Fruit fly (Drosophila melanogaster) whole organism, embryonic: ENCODE measurements around the gene CG7432.

ENCODE experiments used
- Aef1 ChIP-seq: fragments of 200-800 bp; sonication (Bioruptor generic); IDR thresholded peaks from 3 replicates; pipeline ENCODE4 v1.3.6; 2022; ENCODE audit warnings: missing biosample characterization, missing genetic modification characterization
- Atf6 ChIP-seq: fragments of 200-800 bp; sonication (Bioruptor generic); IDR thresholded peaks from 2 replicates; pipeline ENCODE4 v1.3.6; 2022; ENCODE audit warnings: missing biosample characterization, missing genetic modification characterization
- CG10147 ChIP-seq: fragments of 200-800 bp; sonication (Bioruptor generic); optimal IDR thresholded peaks from 2 replicates; lab custom pipeline; 2019; ENCODE audit warnings: missing biosample characterization, mild to moderate bottlenecking, missing genetic modification characterization, moderate library complexity
- CG11504 ChIP-seq: fragments of 200-800 bp; sonication (Bioruptor generic); optimal IDR thresholded peaks from 3 replicates; lab custom pipeline; 2019; ENCODE audit warnings: missing biosample characterization, mild to moderate bottlenecking, missing genetic modification characterization, moderate library complexity
- CG12104 ChIP-seq: fragments of 200-800 bp; sonication (Bioruptor generic); optimal IDR thresholded peaks from 3 replicates; lab custom pipeline; 2016; ENCODE audit warnings: missing biosample characterization, missing genetic modification characterization
- CG13894 ChIP-seq: fragments of 200-800 bp; sonication (Bioruptor generic); optimal IDR thresholded peaks from 3 replicates; lab custom pipeline; 2018; ENCODE audit warnings: missing biosample characterization, mild to moderate bottlenecking, missing genetic modification characterization, moderate library complexity
- CG15514 ChIP-seq: fragments of 200-800 bp; sonication (Bioruptor generic); optimal IDR thresholded peaks from 3 replicates; lab custom pipeline; 2017; ENCODE audit warnings: missing biosample characterization, missing genetic modification characterization, mild to moderate bottlenecking, moderate library complexity, missing genetic modification reagents
- CG1832 ChIP-seq: fragments of 200-800 bp; sonication (Bioruptor generic); optimal IDR thresholded peaks from 2 replicates; lab custom pipeline; 2017; ENCODE audit warnings: missing biosample characterization, mild to moderate bottlenecking, missing genetic modification characterization, inconsistent platforms
- CG32532 ChIP-seq: fragments of 200-800 bp; sonication (Bioruptor generic); IDR thresholded peaks from 2 replicates; pipeline ENCODE4 v1.3.6; 2022; ENCODE audit warnings: missing biosample characterization, missing genetic modification characterization
- CG4617 ChIP-seq: fragments of 200-800 bp; sonication (Bioruptor generic); optimal IDR thresholded peaks from 3 replicates; lab custom pipeline; 2016; ENCODE audit warnings: missing biosample characterization, missing genetic modification characterization, borderline replicate concordance
- CG6791 ChIP-seq: fragments of 200-800 bp; sonication (Bioruptor generic); IDR thresholded peaks from 3 replicates; pipeline ENCODE4 v1.3.6; 2022; ENCODE audit warnings: missing biosample characterization, missing genetic modification characterization; ENCODE audit not compliant: partially characterized antibody
- CG9727 ChIP-seq: fragments of 200-800 bp; sonication (Bioruptor generic); optimal IDR thresholded peaks from 3 replicates; lab custom pipeline; 2017; ENCODE audit warnings: missing biosample characterization, mild to moderate bottlenecking, missing genetic modification characterization
- CG9797 ChIP-seq: fragments of 200-800 bp; sonication (Bioruptor generic); optimal IDR thresholded peaks from 3 replicates; lab custom pipeline; 2018; ENCODE audit warnings: missing biosample characterization, mild to moderate bottlenecking, missing genetic modification characterization
- CkIIα-i1 ChIP-seq: fragments of 200-800 bp; sonication (Bioruptor generic); IDR thresholded peaks from 2 replicates; pipeline ENCODE4 v1.3.6; 2022; ENCODE audit warnings: missing biosample characterization, missing genetic modification characterization
- Dip3 ChIP-seq: fragments of 200-800 bp; sonication (Bioruptor generic); optimal IDR thresholded peaks from 3 replicates; lab custom pipeline; 2016; ENCODE audit warnings: missing biosample characterization, missing genetic modification characterization
- Dll ChIP-seq: fragments of 200-800 bp; sonication (Bioruptor generic); IDR thresholded peaks from 4 replicates; pipeline ENCODE4 v1.3.6; 2022; ENCODE audit warnings: missing biosample characterization, missing genetic modification characterization; ENCODE audit not compliant: partially characterized antibody
- Max ChIP-seq: fragments of 200-800 bp; sonication (Bioruptor generic); optimal IDR thresholded peaks from 2 replicates; lab custom pipeline; 2016; ENCODE audit warnings: missing biosample characterization, mild to moderate bottlenecking, missing genetic modification characterization
- Med ChIP-seq: fragments of 200-800 bp; sonication (Bioruptor generic); peaks from one replicate; lab custom pipeline; 2016; ENCODE audit warnings: missing biosample characterization, missing genetic modification characterization, mild to moderate bottlenecking, inconsistent platforms, moderate library complexity
- Nf-YA ChIP-seq: fragments of 200-800 bp; sonication (Bioruptor generic); IDR thresholded peaks from 2 replicates; pipeline ENCODE4 v1.3.6; 2022; ENCODE audit warnings: missing biosample characterization, missing genetic modification characterization
- Rfx ChIP-seq: fragments of 200-800 bp; sonication (Bioruptor generic); IDR thresholded peaks from 2 replicates; pipeline ENCODE4 v1.3.6; 2022; ENCODE audit warnings: missing biosample characterization, missing genetic modification characterization
- Xrp1 ChIP-seq: fragments of 200-800 bp; sonication (Bioruptor generic); IDR thresholded peaks from 2 replicates; pipeline ENCODE4 v1.3.6; 2022; ENCODE audit warnings: missing biosample characterization, missing genetic modification characterization
- YL-1 ChIP-seq: fragments of 200-800 bp; sonication (Bioruptor generic); optimal IDR thresholded peaks from 3 replicates; lab custom pipeline; 2017; ENCODE audit warnings: missing biosample characterization, mild to moderate bottlenecking, missing genetic modification characterization
- ash1 ChIP-seq: fragments of 200-800 bp; sonication (Bioruptor generic); optimal IDR thresholded peaks from 2 replicates; lab custom pipeline; 2018; ENCODE audit warnings: missing biosample characterization, mild to moderate bottlenecking, missing genetic modification characterization
- crol ChIP-seq: fragments of 200-800 bp; sonication (Bioruptor generic); IDR thresholded peaks from 2 replicates; pipeline ENCODE4 v1.3.6; 2022; ENCODE audit warnings: missing biosample characterization, missing genetic modification characterization
- da ChIP-seq: fragments of 200-800 bp; sonication (Bioruptor generic); optimal IDR thresholded peaks from 2 replicates; lab custom pipeline; 2016; ENCODE audit warnings: missing biosample characterization, missing genetic modification characterization
- dpn ChIP-seq, 2 experiments: fragments of 200-800 bp; sonication (Bioruptor generic); optimal IDR thresholded peaks; 3 replicates each; lab custom pipeline; 2016; ENCODE audit warnings: missing biosample characterization in 2 of 2, missing genetic modification characterization in 2 of 2
- exex ChIP-seq: fragments of 200-800 bp; sonication (Bioruptor generic); optimal IDR thresholded peaks from 4 replicates; lab custom pipeline; 2018; ENCODE audit warnings: missing biosample characterization, mild to moderate bottlenecking, missing genetic modification characterization, moderate library complexity
- fd102C ChIP-seq: fragments of 200-800 bp; sonication (Bioruptor generic); optimal IDR thresholded peaks from 2 replicates; lab custom pipeline; 2018; ENCODE audit warnings: missing biosample characterization, mild to moderate bottlenecking, missing genetic modification characterization, moderate library complexity
- fd64A ChIP-seq: fragments of 200-800 bp; sonication (Bioruptor generic); optimal IDR thresholded peaks from 3 replicates; lab custom pipeline; 2018; ENCODE audit warnings: missing biosample characterization, mild to moderate bottlenecking, missing genetic modification characterization
- grn ChIP-seq: fragments of 200-800 bp; sonication (Bioruptor generic); optimal IDR thresholded peaks from 3 replicates; lab custom pipeline; 2017; ENCODE audit warnings: missing biosample characterization, missing genetic modification characterization
- inv ChIP-seq: fragments of 200-800 bp; sonication (Bioruptor generic); IDR thresholded peaks from 2 replicates; pipeline ENCODE4 v1.3.6; 2022; ENCODE audit warnings: missing biosample characterization, missing genetic modification characterization; ENCODE audit not compliant: partially characterized antibody
- mld ChIP-seq: fragments of 200-800 bp; sonication (Bioruptor generic); IDR thresholded peaks from 3 replicates; pipeline ENCODE4 v1.3.6; 2022; ENCODE audit warnings: missing biosample characterization, missing genetic modification characterization; ENCODE audit not compliant: partially characterized antibody
- schlank ChIP-seq: fragments of 200-800 bp; sonication (Bioruptor generic); optimal IDR thresholded peaks from 2 replicates; lab custom pipeline; 2018; ENCODE audit warnings: missing biosample characterization, mild to moderate bottlenecking, missing genetic modification characterization
- shn ChIP-seq: fragments of 200-800 bp; sonication (Bioruptor generic); optimal IDR thresholded peaks from 3 replicates; lab custom pipeline; 2016; ENCODE audit warnings: missing biosample characterization, missing genetic modification characterization
- slp2 ChIP-seq: fragments of 200-800 bp; sonication (Bioruptor generic); optimal IDR thresholded peaks from 2 replicates; lab custom pipeline; 2016; ENCODE audit warnings: missing biosample characterization, missing genetic modification characterization
- sr ChIP-seq: fragments of 200-800 bp; sonication (Bioruptor generic); IDR thresholded peaks from 3 replicates; pipeline ENCODE4 v1.3.6; 2022; ENCODE audit warnings: missing biosample characterization, missing genetic modification characterization
- ssp ChIP-seq: fragments of 200-800 bp; sonication (Bioruptor generic); IDR thresholded peaks from 2 replicates; pipeline ENCODE4 v1.3.6; 2022; ENCODE audit warnings: missing biosample characterization, missing genetic modification characterization
- tio ChIP-seq: fragments of 200-800 bp; sonication (Bioruptor generic); optimal IDR thresholded peaks from 2 replicates; lab custom pipeline; 2017; ENCODE audit warnings: missing biosample characterization, missing genetic modification characterization, inconsistent platforms
- unc-4 ChIP-seq: fragments of 200-800 bp; sonication (Bioruptor generic); IDR thresholded peaks from 2 replicates; pipeline ENCODE4 v1.3.6; 2022; ENCODE audit warnings: missing biosample characterization, missing genetic modification characterization; ENCODE audit not compliant: partially characterized antibody
- unpg ChIP-seq: fragments of 200-800 bp; sonication (Bioruptor generic); optimal IDR thresholded peaks from 3 replicates; lab custom pipeline; 2018; ENCODE audit warnings: missing biosample characterization, mild to moderate bottlenecking, missing genetic modification characterization, moderate library complexity
- zfh1 ChIP-seq: fragments of 200-800 bp; sonication (Bioruptor generic); IDR thresholded peaks from 3 replicates; pipeline ENCODE4 v1.3.6; 2022; ENCODE audit warnings: missing biosample characterization, missing genetic modification characterization

The CG7432 gene

dm6 chr3R:19624482-19624881, 40.3 kb upstream of the CG7432 start (continued):
- no peak for TF ChIP-seq zfh1 (GFP tag; lab: Robert Waterston, UW)
- no peak for TF ChIP-seq sr (GFP tag; lab: Robert Waterston, UW)
- TF ChIP-seq fd102C, result no peak
- no peak for TF ChIP-seq ssp (GFP tag; lab: Robert Waterston, UW)
- no peak for TF ChIP-seq CG9797
- no peak for TF ChIP-seq shn
- TF ChIP-seq schlank (tag; lab: Kevin White, UChicago), result no peak
- TF ChIP-seq unpg (GFP tag; lab: Kevin White, UChicago), result no peak
- TF ChIP-seq CG1832 (GFP tag; lab: Kevin White, UChicago), result no peak
- TF ChIP-seq CG9727, result no peak
- TF ChIP-seq CG4617 (GFP tag; lab: Kevin White, UChicago), result no peak
- no peak for TF ChIP-seq tio (GFP tag; lab: Kevin White, UChicago)
- no peak for TF ChIP-seq inv (GFP tag; lab: Robert Waterston, UW)
- no peak for TF ChIP-seq unc-4
- peak; percentile 59 for TF ChIP-seq CG13894 (tag; lab: Kevin White, UChicago)
- TF ChIP-seq fd64A (GFP tag; lab: Kevin White, UChicago), result no peak
- TF ChIP-seq Aef1 (GFP tag; lab: Robert Waterston, UW), result no peak
- TF ChIP-seq Max, result no peak
- no peak for TF ChIP-seq Xrp1
- TF ChIP-seq da, result no peak
- TF ChIP-seq Med (GFP tag; lab: Kevin White, UChicago), result peak; percentile 70
- TF ChIP-seq CkIIα-i1 (GFP tag; lab: Robert Waterston, UW), result no peak
- peak; percentile 67 for TF ChIP-seq grn (GFP tag; lab: Kevin White, UChicago)
- no peak for TF ChIP-seq mld (GFP tag; lab: Robert Waterston, UW)
- TF ChIP-seq Atf6, result no peak
- TF ChIP-seq CG12104 (GFP tag; lab: Kevin White, UChicago), result no peak
- no peak for TF ChIP-seq Dll
- TF ChIP-seq YL-1 (GFP tag; lab: Kevin White, UChicago), result no peak
- no peak for TF ChIP-seq CG11504 (tag; lab: Kevin White, UChicago)
- no peak for TF ChIP-seq crol (GFP tag; lab: Robert Waterston, UW)
- TF ChIP-seq CG15514 (GFP tag; lab: Kevin White, UChicago), result no peak
- TF ChIP-seq Dip3 (GFP tag; lab: Kevin White, UChicago), result no peak
- TF ChIP-seq CG6791, result no peak
- TF ChIP-seq Nf-YA (GFP tag; lab: Robert Waterston, UW), result no peak
- no peak for TF ChIP-seq slp2 (GFP tag; lab: Kevin White, UChicago)
- peak; percentile 22 for TF ChIP-seq CG10147 (GFP tag; lab: Kevin White, UChicago)
- TF ChIP-seq Rfx (GFP tag; lab: Robert Waterston, UW), result peak; percentile 51
- no peak for TF ChIP-seq ash1 (GFP tag; lab: Kevin White, UChicago)
- peak; percentile 48; the same call in 1 of the 2 replicates for TF ChIP-seq CG32532 (GFP tag; lab: Robert Waterston, UW)
- TF ChIP-seq exex (tag; lab: Kevin White, UChicago), result peak; percentile 19
- no peak for TF ChIP-seq dpn (GFP tag; optimal IDR thresholded peaks at IDR 0.05; lab: Kevin White, UChicago)
